Worm (Caenorhabditis elegans) whole organism, young adult: ENCODE measurements around the gene rbm-17.

Experiments
- B0035.1 ChIP-seq: sonication (generic microtip); optimal IDR thresholded peaks from 2 replicates; lab custom pipeline; 2016; ENCODE audit warnings: missing genetic modification characterization, mild to moderate bottlenecking, missing compliant biosample characterization, missing genotype, missing genetic modification reagents
- B0336.3 ChIP-seq: fragments of 200-800 bp; sonication (Bioruptor generic); IDR thresholded peaks from 2 replicates; pipeline ENCODE4 v1.3.6; 2022; ENCODE audit warnings: missing genetic modification characterization, missing compliant biosample characterization
- C17E4.6 ChIP-seq: fragments of 200-800 bp; sonication (Bioruptor generic); IDR thresholded peaks from 2 replicates; pipeline ENCODE4 v1.3.6; 2022; ENCODE audit warnings: missing genetic modification reagents, missing genetic modification characterization, missing compliant biosample characterization
- F23B12.7 ChIP-seq: sonication (generic microtip); optimal IDR thresholded peaks from 2 replicates; lab custom pipeline; 2017; ENCODE audit warnings: missing genetic modification characterization, mild to moderate bottlenecking, missing compliant biosample characterization, antibody characterized with exemption, moderate library complexity; ENCODE audit not compliant: insufficient read depth
- F52B5.7 ChIP-seq: sonication (generic microtip); optimal IDR thresholded peaks from 2 replicates; lab custom pipeline; 2016; ENCODE audit warnings: mild to moderate bottlenecking, missing genetic modification characterization, missing compliant biosample characterization
- F55B11.4 ChIP-seq: sonication (generic microtip); optimal IDR thresholded peaks from 2 replicates; lab custom pipeline; 2016; ENCODE audit warnings: missing compliant biosample characterization, missing genetic modification characterization, borderline replicate concordance; ENCODE audit not compliant: insufficient read depth
- F57C9.4 ChIP-seq: sonication (generic microtip); optimal IDR thresholded peaks from 2 replicates; lab custom pipeline; 2017; ENCODE audit warnings: mild to moderate bottlenecking, missing genetic modification characterization, missing compliant biosample characterization
- Y53F4B.3 ChIP-seq: fragments of 200-800 bp; sonication (Bioruptor generic); IDR thresholded peaks from 2 replicates; pipeline ENCODE4 v1.3.6; 2022; ENCODE audit warnings: missing genetic modification reagents, missing genetic modification characterization, missing compliant biosample characterization
- Y53G8AR.9 ChIP-seq: fragments of 200-800 bp; sonication (Bioruptor generic); conservative IDR thresholded peaks from 2 replicates; pipeline ENCODE4 v1.3.6; 2022; ENCODE audit warnings: missing genetic modification reagents, missing genetic modification characterization, missing compliant biosample characterization
- Y56A3A.18 ChIP-seq: fragments of 200-800 bp; sonication (Bioruptor generic); IDR thresholded peaks from 2 replicates; pipeline ENCODE4 v1.3.6; 2022; ENCODE audit warnings: missing genetic modification reagents, missing genetic modification characterization, missing compliant biosample characterization
- ZK185.1 ChIP-seq: sonication (generic microtip); optimal IDR thresholded peaks from 2 replicates; lab custom pipeline; 2016; ENCODE audit warnings: mild to moderate bottlenecking, missing genetic modification characterization, missing compliant biosample characterization; ENCODE audit not compliant: poor library complexity, severe bottlenecking
- ama-1 ChIP-seq, 3 experiments: fragments of 150-350 bp in 1 of 3; sonication (generic microtip) in 2 of 3; optimal IDR thresholded peaks; 2 replicates each; lab custom pipeline; 2014 to 2018; ENCODE audit warnings: missing biosample characterization in 2 of 3, missing genetic modification characterization in 2 of 3, missing genetic modification reagents in 2 of 3
- aptf-2 ChIP-seq: fragments of 200-800 bp; sonication (Bioruptor generic); conservative IDR thresholded peaks from 2 replicates; pipeline ENCODE4 v1.3.6; 2022; ENCODE audit warnings: missing genetic modification reagents, missing genetic modification characterization, missing compliant biosample characterization
- aptf-3 ChIP-seq: fragments of 200-800 bp; sonication (Bioruptor generic); IDR thresholded peaks from 2 replicates; pipeline ENCODE4 v1.3.6; 2022; ENCODE audit warnings: missing genetic modification characterization, missing compliant biosample characterization
- attf-6 ChIP-seq: fragments of 200-800 bp; sonication (Bioruptor generic); IDR thresholded peaks from 2 replicates; pipeline ENCODE4 v1.3.6; 2022; ENCODE audit warnings: missing genetic modification reagents, missing genetic modification characterization, missing compliant biosample characterization
- bed-2 ChIP-seq: fragments of 200-800 bp; sonication (Bioruptor generic); IDR thresholded peaks from 2 replicates; pipeline ENCODE4 v1.3.6; 2022; ENCODE audit warnings: missing genetic modification reagents, missing genetic modification characterization, missing compliant biosample characterization
- ccch-3 ChIP-seq: fragments of 200-800 bp; sonication (Bioruptor generic); optimal IDR thresholded peaks from 2 replicates; lab custom pipeline; 2018; ENCODE audit warnings: mild to moderate bottlenecking, missing genetic modification characterization, missing compliant biosample characterization
- cebp-1 ChIP-seq, 2 experiments: fragments of 200-800 bp in 1 of 2; sonication (Bioruptor generic) in 1 of 2; sonication (generic microtip) in 1 of 2; IDR thresholded peaks in 1 of 2; optimal IDR thresholded peaks in 1 of 2; 2 replicates each; pipeline versions ENCODE4 v1.3.6 to Lab custom; 2017 to 2022; ENCODE audit warnings: missing compliant biosample characterization in 2 of 2, missing genetic modification characterization in 2 of 2, mild to moderate bottlenecking in 1 of 2, missing genetic modification reagents in 1 of 2, moderate library complexity in 1 of 2
- cebp-2 ChIP-seq: fragments of 200-800 bp; sonication (Bioruptor generic); IDR thresholded peaks from 2 replicates; pipeline ENCODE4 v1.3.6; 2022; ENCODE audit warnings: missing genetic modification characterization, missing compliant biosample characterization
- ceh-79 ChIP-seq: sonication (generic microtip); optimal IDR thresholded peaks from 2 replicates; lab custom pipeline; 2017; ENCODE audit warnings: mild to moderate bottlenecking, missing genetic modification characterization, missing compliant biosample characterization
- dpff-1 ChIP-seq: sonication (generic microtip); optimal IDR thresholded peaks from 2 replicates; lab custom pipeline; 2017; ENCODE audit warnings: mild to moderate bottlenecking, missing genetic modification characterization, missing compliant biosample characterization
- efl-1 ChIP-seq: fragments of 150-350 bp; optimal IDR thresholded peaks from 2 replicates; lab custom pipeline; 2014; ENCODE audit warnings: missing biosample characterization, missing genetic modification reagents, missing genetic modification characterization
- egl-44 ChIP-seq: fragments of 200-800 bp; sonication (Bioruptor generic); IDR thresholded peaks from 2 replicates; pipeline ENCODE4 v1.3.6; 2022; ENCODE audit warnings: missing genetic modification reagents, missing genetic modification characterization, missing compliant biosample characterization
- egrh-3 ChIP-seq: fragments of 200-800 bp; sonication (Bioruptor generic); IDR thresholded peaks from 2 replicates; pipeline ENCODE4 v1.3.6; 2022; ENCODE audit warnings: missing genetic modification reagents, missing genetic modification characterization, missing compliant biosample characterization
- ekl-4 ChIP-seq: fragments of 200-800 bp; sonication (Bioruptor generic); IDR thresholded peaks from 2 replicates; pipeline ENCODE4 v1.3.6; 2022; ENCODE audit warnings: missing genetic modification reagents, missing genetic modification characterization, missing compliant biosample characterization
- ets-4 ChIP-seq: fragments of 200-800 bp; sonication (Bioruptor generic); optimal IDR thresholded peaks from 2 replicates; lab custom pipeline; 2018; ENCODE audit warnings: mild to moderate bottlenecking, missing genetic modification characterization, missing compliant biosample characterization
- hlh-26 ChIP-seq: fragments of 200-800 bp; sonication (Bioruptor generic); conservative IDR thresholded peaks from 2 replicates; pipeline ENCODE4 v1.3.6; 2022; ENCODE audit warnings: missing genetic modification reagents, missing genetic modification characterization, missing compliant biosample characterization
- hmg-1.2 ChIP-seq: fragments of 200-800 bp; sonication (Bioruptor generic); IDR thresholded peaks from 2 replicates; pipeline ENCODE4 v1.3.6; 2022; ENCODE audit warnings: missing genetic modification reagents, missing genetic modification characterization, missing compliant biosample characterization
- hsf-1 ChIP-seq: fragments of 200-800 bp; sonication (Bioruptor generic); IDR thresholded peaks from 2 replicates; pipeline ENCODE4 v1.3.6; 2022; ENCODE audit warnings: missing genetic modification reagents, missing genetic modification characterization, missing compliant biosample characterization
- lag-1 ChIP-seq: fragments of 200-800 bp; sonication (Bioruptor generic); IDR thresholded peaks from 2 replicates; pipeline ENCODE4 v1.3.6; 2022; ENCODE audit warnings: missing genetic modification reagents, missing genetic modification characterization, missing compliant biosample characterization
- lin-54 ChIP-seq: fragments of 200-800 bp; sonication (Bioruptor generic); optimal IDR thresholded peaks from 2 replicates; lab custom pipeline; 2018; ENCODE audit warnings: mild to moderate bottlenecking, missing genetic modification characterization, missing compliant biosample characterization
- nhr-120 ChIP-seq: fragments of 200-800 bp; sonication (Bioruptor generic); IDR thresholded peaks from 2 replicates; pipeline ENCODE4 v1.3.6; 2022; ENCODE audit warnings: missing genetic modification characterization, missing compliant biosample characterization
- nhr-179 ChIP-seq: sonication (generic microtip); optimal IDR thresholded peaks from 2 replicates; lab custom pipeline; 2016; ENCODE audit warnings: mild to moderate bottlenecking, missing genetic modification characterization, missing compliant biosample characterization
- nhr-80 ChIP-seq: sonication (generic microtip); optimal IDR thresholded peaks from 2 replicates; lab custom pipeline; 2016; ENCODE audit warnings: missing genetic modification characterization, missing compliant biosample characterization
- pbrm-1 ChIP-seq: fragments of 200-800 bp; sonication (Bioruptor generic); IDR thresholded peaks from 2 replicates; pipeline ENCODE4 v1.3.6; 2022; ENCODE audit warnings: missing genetic modification reagents, missing genetic modification characterization, missing compliant biosample characterization
- pha-4 ChIP-seq: fragments of 150-350 bp; sonication (generic microtip); optimal IDR thresholded peaks from 2 replicates; lab custom pipeline; 2014; ENCODE audit warnings: missing biosample characterization, missing genetic modification reagents, missing genetic modification characterization
- rcor-1 ChIP-seq: fragments of 200-800 bp; sonication (Bioruptor generic); IDR thresholded peaks from 2 replicates; pipeline ENCODE4 v1.3.6; 2022; ENCODE audit warnings: missing genetic modification reagents, missing genetic modification characterization, missing compliant biosample characterization
- repo-1 ChIP-seq: sonication (generic microtip); optimal IDR thresholded peaks from 2 replicates; lab custom pipeline; 2017; ENCODE audit warnings: mild to moderate bottlenecking, missing genetic modification characterization, missing compliant biosample characterization
- rpc-1 ChIP-seq, 2 experiments: fragments of 150-350 bp in 1 of 2; sonication (generic microtip) in 1 of 2; optimal IDR thresholded peaks; 2 replicates each; lab custom pipeline; 2014 to 2018; ENCODE audit warnings: missing biosample characterization in 1 of 2, missing genetic modification characterization in 1 of 2, missing genetic modification reagents in 1 of 2, missing genotype in 1 of 2
- sdz-38 ChIP-seq: sonication (generic microtip); optimal IDR thresholded peaks from 2 replicates; lab custom pipeline; 2016; ENCODE audit warnings: missing genotype, missing genetic modification characterization, missing compliant biosample characterization
- sea-2 ChIP-seq: fragments of 200-800 bp; sonication (Bioruptor generic); IDR thresholded peaks from 2 replicates; pipeline ENCODE4 v1.3.6; 2022; ENCODE audit warnings: missing genetic modification characterization, missing compliant biosample characterization
- snpc-4 ChIP-seq, 5 experiments: fragments of 150-350 bp in 1 of 5; sonication (generic microtip) in 4 of 5; optimal IDR thresholded peaks; 2 replicates each; lab custom pipeline; 2014 to 2018; ENCODE audit warnings: missing genetic modification characterization in 5 of 5, missing biosample characterization in 3 of 5, antibody characterized with exemption in 2 of 5, mild to moderate bottlenecking in 2 of 5, missing compliant biosample characterization in 2 of 5, missing genotype in 2 of 5, moderate library complexity in 2 of 5, missing genetic modification reagents in 1 of 5
- somi-1 ChIP-seq: fragments of 200-800 bp; sonication (Bioruptor generic); optimal IDR thresholded peaks from 2 replicates; lab custom pipeline; 2018; ENCODE audit warnings: mild to moderate bottlenecking, missing genetic modification characterization, missing compliant biosample characterization
- tbp1 ChIP-seq: fragments of 200-800 bp; sonication (Bioruptor generic); optimal IDR thresholded peaks from 2 replicates; lab custom pipeline; 2018; ENCODE audit warnings: mild to moderate bottlenecking, missing genetic modification characterization, missing compliant biosample characterization
- unc-62 ChIP-seq: fragments of 150-350 bp; optimal IDR thresholded peaks from 2 replicates; lab custom pipeline; 2014; ENCODE audit warnings: missing biosample characterization, missing genetic modification reagents, missing genetic modification characterization
- ztf-18 ChIP-seq: sonication (generic microtip); optimal IDR thresholded peaks from 2 replicates; lab custom pipeline; 2016; ENCODE audit warnings: missing genotype, mild to moderate bottlenecking, missing genetic modification characterization, missing compliant biosample characterization
- ztf-22 ChIP-seq: fragments of 200-800 bp; sonication (Bioruptor generic); optimal IDR thresholded peaks from 2 replicates; lab custom pipeline; 2018; ENCODE audit warnings: mild to moderate bottlenecking, missing genetic modification characterization, moderate library complexity, missing compliant biosample characterization
- ztf-25 ChIP-seq: fragments of 200-800 bp; sonication (Bioruptor generic); IDR thresholded peaks from 2 replicates; pipeline ENCODE4 v1.3.6; 2022; ENCODE audit warnings: missing genetic modification reagents, missing genetic modification characterization, missing compliant biosample characterization

rbm-17 gene

ce11 chrIV:11604909-11605308, 33.2 kb upstream of the rbm-17 start, which contains the start of the genes ragc-1 and Y24F12A.1 (continued):
- TF ChIP-seq aptf-3 (GFP tag; lab: Robert Waterston, UW) (no peak), pha-4 (tag; lab: Kevin White, UChicago) (peak; percentile 22), F55B11.4 (tag; lab: Kevin White, UChicago) (no peak), rcor-1 (no peak), hmg-1.2 (no peak; the same call in 1 of the 2 replicates), lag-1 (GFP tag; lab: Robert Waterston, UW) (no peak), snpc-4 (GFP tag; optimal IDR thresholded peaks at IDR 0.05; lab: Kevin White, UChicago) (peak; percentile 7), snpc-4 (tag; optimal IDR thresholded peaks at IDR 0.05; lab: Kevin White, UChicago) (peak in 1 of 4 experiments; percentile 40), aptf-2 (GFP tag; lab: Robert Waterston, UW) (no peak), ztf-22 (GFP tag; lab: Kevin White, UChicago) (no peak), B0035.1 (tag; lab: Kevin White, UChicago) (no peak), somi-1 (GFP tag; lab: Kevin White, UChicago) (no peak), tbp1 (GFP tag; lab: Kevin White, UChicago) (peak; percentile 34), F23B12.7 (peak; percentile 79), egrh-3 (GFP tag; lab: Robert Waterston, UW) (no peak), nhr-80 (peak; percentile 55), lin-54 (GFP tag; lab: Kevin White, UChicago) (no peak), ztf-25 (GFP tag; lab: Robert Waterston, UW) (no peak), ama-1 (optimal IDR thresholded peaks at IDR 0.05; lab: Kevin White, UChicago) (no peak), ama-1 (GFP tag; optimal IDR thresholded peaks at IDR 0.05; lab: Kevin White, UChicago) (no peak), sea-2 (no peak), nhr-120 (no peak), hsf-1 (GFP tag; lab: Robert Waterston, UW) (no peak), cebp-2 (GFP tag; lab: Robert Waterston, UW) (no peak), repo-1 (no peak), ceh-79 (tag; lab: Kevin White, UChicago) (no peak), efl-1 (GFP tag; lab: Kevin White, UChicago) (no peak), nhr-179 (tag; lab: Kevin White, UChicago) (no peak), ets-4 (GFP tag; lab: Kevin White, UChicago) (no peak), attf-6 (no peak), rpc-1 (optimal IDR thresholded peaks at IDR 0.05; lab: Kevin White, UChicago) (no peak), rpc-1 (tag; optimal IDR thresholded peaks at IDR 0.05; lab: Kevin White, UChicago) (no peak), hlh-26 (GFP tag; lab: Robert Waterston, UW) (no peak), ztf-18 (tag; lab: Kevin White, UChicago) (no peak), ZK185.1 (tag; lab: Kevin White, UChicago) (peak; percentile 39), ccch-3 (GFP tag; lab: Kevin White, UChicago) (no peak), C17E4.6 (no peak), Y53F4B.3 (GFP tag; lab: Robert Waterston, UW) (no peak), Y53G8AR.9 (GFP tag; lab: Robert Waterston, UW) (no peak), sdz-38 (tag; lab: Kevin White, UChicago) (no peak), Y56A3A.18 (no peak), unc-62 (GFP tag; lab: Kevin White, UChicago) (no peak), F52B5.7 (tag; lab: Kevin White, UChicago) (no peak), egl-44 (GFP tag; lab: Robert Waterston, UW) (0 out of 2 replicates have a peak, but pooled peaks have one; percentile 11), cebp-1 (GFP tag; IDR thresholded peaks at IDR 0.05; lab: Robert Waterston, UW) (no peak), cebp-1 (tag; optimal IDR thresholded peaks at IDR 0.05; lab: Kevin White, UChicago) (peak; percentile 18), F57C9.4 (no peak), B0336.3 (GFP tag; lab: Robert Waterston, UW) (no peak), dpff-1 (tag; lab: Kevin White, UChicago) (no peak), pbrm-1 (GFP tag; lab: Robert Waterston, UW) (no peak), bed-2 (GFP tag; lab: Robert Waterston, UW) (no peak), ekl-4 (GFP tag; lab: Robert Waterston, UW) (no peak)
